Fruit fly (Drosophila melanogaster) whole organism, embryonic: ENCODE results near the gene scrt.
A peak's percentile ranks its signal among the peaks of the same experiment; 100 is the strongest.

Experiments
- Adf1 ChIP-seq: fragments of 200-800 bp; sonication (Bioruptor generic); IDR thresholded peaks from 2 replicates; pipeline ENCODE4 v1.3.6; 2022; ENCODE audit warnings: missing biosample characterization, missing genetic modification characterization
- B-H1 ChIP-seq: fragments of 200-800 bp; sonication (Bioruptor generic); IDR thresholded peaks from 3 replicates; pipeline ENCODE4 v1.3.6; 2022; ENCODE audit warnings: missing biosample characterization, missing genetic modification characterization
- BEAF-32 ChIP-seq: fragments of 200-800 bp; sonication (Bioruptor generic); optimal IDR thresholded peaks from 3 replicates; lab custom pipeline; 2017; ENCODE audit warnings: missing biosample characterization, missing genetic modification characterization, mild to moderate bottlenecking, moderate library complexity, missing genetic modification reagents
- Bdp1 ChIP-seq: fragments of 200-800 bp; sonication (Bioruptor generic); optimal IDR thresholded peaks from 3 replicates; lab custom pipeline; 2016; ENCODE audit warnings: missing biosample characterization, missing genetic modification characterization
- Blimp-1 ChIP-seq: fragments of 200-800 bp; sonication (Bioruptor generic); optimal IDR thresholded peaks from 3 replicates; lab custom pipeline; 2018; ENCODE audit warnings: missing biosample characterization, missing genetic modification characterization, mild to moderate bottlenecking, moderate library complexity, missing genetic modification reagents
- CG10565 ChIP-seq: fragments of 200-800 bp; sonication (Bioruptor generic); optimal IDR thresholded peaks from 3 replicates; lab custom pipeline; 2016; ENCODE audit warnings: missing biosample characterization, mild to moderate bottlenecking, missing genetic modification characterization
- CG11085 ChIP-seq: fragments of 200-800 bp; sonication (Bioruptor generic); IDR thresholded peaks from 2 replicates; pipeline ENCODE4 v1.3.6; 2022; ENCODE audit warnings: missing biosample characterization, missing genetic modification characterization
- CG11093 ChIP-seq: fragments of 200-800 bp; sonication (Bioruptor generic); IDR thresholded peaks from 3 replicates; pipeline ENCODE4 v1.3.6; 2022; ENCODE audit warnings: missing biosample characterization, missing genetic modification characterization
- CG12299 ChIP-seq: fragments of 200-800 bp; sonication (Bioruptor generic); optimal IDR thresholded peaks from 2 replicates; lab custom pipeline; 2018; ENCODE audit warnings: missing biosample characterization, mild to moderate bottlenecking, missing genetic modification characterization
- CG12942 ChIP-seq: fragments of 200-800 bp; sonication (Bioruptor generic); optimal IDR thresholded peaks from 3 replicates; lab custom pipeline; 2016; ENCODE audit warnings: missing biosample characterization, missing genetic modification characterization
- CG13296 ChIP-seq: fragments of 200-800 bp; sonication (Bioruptor generic); optimal IDR thresholded peaks from 3 replicates; lab custom pipeline; 2018; ENCODE audit warnings: missing biosample characterization, mild to moderate bottlenecking, missing genetic modification characterization
- CG17385 ChIP-seq: fragments of 200-800 bp; sonication (Bioruptor generic); optimal IDR thresholded peaks from 3 replicates; lab custom pipeline; 2018; ENCODE audit warnings: missing biosample characterization, mild to moderate bottlenecking, missing genetic modification characterization
- CG17802 ChIP-seq: fragments of 200-800 bp; sonication (Bioruptor generic); optimal IDR thresholded peaks from 2 replicates; lab custom pipeline; 2018; ENCODE audit warnings: missing biosample characterization, mild to moderate bottlenecking, missing genetic modification characterization, moderate library complexity
- CG2120 ChIP-seq: fragments of 200-800 bp; sonication (Bioruptor generic); optimal IDR thresholded peaks from 3 replicates; lab custom pipeline; 2016; ENCODE audit warnings: missing biosample characterization, missing genetic modification characterization
- CG3281 ChIP-seq: fragments of 200-800 bp; sonication (Bioruptor generic); optimal IDR thresholded peaks from 3 replicates; lab custom pipeline; 2017; ENCODE audit warnings: missing biosample characterization, mild to moderate bottlenecking, missing genetic modification characterization
- CG3995 ChIP-seq: fragments of 200-800 bp; sonication (Bioruptor generic); optimal IDR thresholded peaks from 3 replicates; lab custom pipeline; 2016; ENCODE audit warnings: missing biosample characterization, missing genetic modification characterization
- CG4707 ChIP-seq: fragments of 200-800 bp; sonication (Bioruptor generic); optimal IDR thresholded peaks from 2 replicates; lab custom pipeline; 2018; ENCODE audit warnings: missing biosample characterization, mild to moderate bottlenecking, missing genetic modification characterization, moderate library complexity
- CG6254 ChIP-seq: fragments of 200-800 bp; sonication (Bioruptor generic); optimal IDR thresholded peaks from 3 replicates; lab custom pipeline; 2017; ENCODE audit warnings: mild to moderate bottlenecking, missing biosample characterization, missing genetic modification reagents, missing genetic modification characterization
- CG6689 ChIP-seq: fragments of 200-800 bp; sonication (Bioruptor generic); IDR thresholded peaks from 2 replicates; pipeline ENCODE4 v1.3.6; 2022; ENCODE audit warnings: missing biosample characterization, missing genetic modification characterization
- CG8290 ChIP-seq, 3 experiments: fragments of 200-800 bp; sonication (Bioruptor generic); optimal IDR thresholded peaks; 2 replicates each; lab custom pipeline; 2016 to 2019; ENCODE audit warnings: missing biosample characterization in 3 of 3, missing genetic modification characterization in 3 of 3, mild to moderate bottlenecking in 2 of 3, moderate library complexity in 1 of 3
- CG8388 ChIP-seq: fragments of 200-800 bp; sonication (Bioruptor generic); optimal IDR thresholded peaks from 2 replicates; lab custom pipeline; 2019; ENCODE audit warnings: missing biosample characterization, mild to moderate bottlenecking, missing genetic modification characterization, moderate library complexity
- CG9215 ChIP-seq: fragments of 200-800 bp; sonication (Bioruptor generic); IDR thresholded peaks from 2 replicates; pipeline ENCODE4 v1.3.6; 2022; ENCODE audit warnings: missing biosample characterization, missing genetic modification characterization
- CG9727 ChIP-seq: fragments of 200-800 bp; sonication (Bioruptor generic); optimal IDR thresholded peaks from 3 replicates; lab custom pipeline; 2017; ENCODE audit warnings: missing biosample characterization, mild to moderate bottlenecking, missing genetic modification characterization
- Dp ChIP-seq: fragments of 200-800 bp; sonication (Bioruptor generic); optimal IDR thresholded peaks from 2 replicates; lab custom pipeline; 2018; ENCODE audit warnings: missing biosample characterization, mild to moderate bottlenecking, missing genetic modification characterization, moderate library complexity
- Dref ChIP-seq: fragments of 200-800 bp; sonication (Bioruptor generic); IDR thresholded peaks from 2 replicates; pipeline ENCODE4 v1.3.6; 2022; ENCODE audit warnings: missing biosample characterization, missing genetic modification characterization
- Drgx ChIP-seq: fragments of 200-800 bp; sonication (Bioruptor generic); IDR thresholded peaks from 2 replicates; pipeline ENCODE4 v1.3.6; 2022; ENCODE audit warnings: missing biosample characterization, missing genetic modification characterization
- E2f1 ChIP-seq: fragments of 200-800 bp; sonication (Bioruptor generic); IDR thresholded peaks from 2 replicates; pipeline ENCODE4 v1.3.6; 2022; ENCODE audit warnings: missing biosample characterization, missing genetic modification characterization
- Hey ChIP-seq: fragments of 200-800 bp; sonication (Bioruptor generic); optimal IDR thresholded peaks from 3 replicates; lab custom pipeline; 2018; ENCODE audit warnings: missing biosample characterization, mild to moderate bottlenecking, missing genetic modification characterization
- Hr3 ChIP-seq: fragments of 200-800 bp; sonication (Bioruptor generic); optimal IDR thresholded peaks from 3 replicates; lab custom pipeline; 2016; ENCODE audit warnings: missing biosample characterization, missing genetic modification characterization
- Kr ChIP-seq: fragments of 200-800 bp; sonication (Bioruptor generic); optimal IDR thresholded peaks from 2 replicates; lab custom pipeline; 2017; ENCODE audit warnings: missing biosample characterization, mild to moderate bottlenecking, missing genetic modification characterization
- Poxn ChIP-seq: fragments of 200-800 bp; sonication (Bioruptor generic); IDR thresholded peaks from 2 replicates; pipeline ENCODE4 v1.3.6; 2022; ENCODE audit warnings: missing biosample characterization, missing genetic modification characterization
- bab2 ChIP-seq: fragments of 200-800 bp; sonication (Bioruptor generic); optimal IDR thresholded peaks from 2 replicates; lab custom pipeline; 2016; ENCODE audit warnings: missing biosample characterization, missing genetic modification characterization
- ci ChIP-seq: fragments of 200-800 bp; sonication (Bioruptor generic); IDR thresholded peaks from 3 replicates; pipeline ENCODE4 v1.3.6; 2022; ENCODE audit warnings: missing biosample characterization, missing genetic modification characterization
- emc ChIP-seq: fragments of 200-800 bp; sonication (Bioruptor generic); optimal IDR thresholded peaks from 2 replicates; lab custom pipeline; 2016; ENCODE audit warnings: missing biosample characterization, missing genetic modification characterization
- ewg ChIP-seq: fragments of 200-800 bp; sonication (Bioruptor generic); optimal IDR thresholded peaks from 3 replicates; lab custom pipeline; 2017; ENCODE audit warnings: mild to moderate bottlenecking, missing biosample characterization, missing genetic modification reagents, missing genetic modification characterization
- fd3F ChIP-seq: fragments of 200-800 bp; sonication (Bioruptor generic); optimal IDR thresholded peaks from 2 replicates; lab custom pipeline; 2018; ENCODE audit warnings: missing biosample characterization, mild to moderate bottlenecking, missing genetic modification characterization, moderate library complexity
- gce ChIP-seq: fragments of 200-800 bp; sonication (Bioruptor generic); IDR thresholded peaks from 3 replicates; pipeline ENCODE4 v1.3.6; 2022; ENCODE audit warnings: missing biosample characterization, missing genetic modification characterization
- jumu ChIP-seq: fragments of 200-800 bp; sonication (Bioruptor generic); optimal IDR thresholded peaks from 3 replicates; lab custom pipeline; 2016; ENCODE audit warnings: missing biosample characterization, missing genetic modification characterization
- lbe ChIP-seq: fragments of 200-800 bp; sonication (Bioruptor generic); optimal IDR thresholded peaks from 2 replicates; lab custom pipeline; 2016; ENCODE audit warnings: missing biosample characterization, mild to moderate bottlenecking, missing genetic modification characterization
- nerfin-2 ChIP-seq: fragments of 200-800 bp; sonication (Bioruptor generic); IDR thresholded peaks from 2 replicates; pipeline ENCODE4 v1.3.6; 2022; ENCODE audit warnings: missing biosample characterization, missing genetic modification characterization; ENCODE audit not compliant: partially characterized antibody
- nmo ChIP-seq: fragments of 200-800 bp; sonication (Bioruptor generic); optimal IDR thresholded peaks from 2 replicates; lab custom pipeline; 2018; ENCODE audit warnings: missing biosample characterization, mild to moderate bottlenecking, missing genetic modification characterization, moderate library complexity
- oc ChIP-seq: fragments of 200-800 bp; sonication (Bioruptor generic); optimal IDR thresholded peaks from 2 replicates; lab custom pipeline; 2018; ENCODE audit warnings: missing biosample characterization, mild to moderate bottlenecking, missing genetic modification characterization, moderate library complexity
- pan ChIP-seq, 4 experiments: fragments of >200 bp in 3 of 4; fragments of 200-800 bp in 1 of 4; sonication (Bioruptor generic) in 1 of 4; optimal IDR thresholded peaks in 3 of 4; IDR thresholded peaks in 1 of 4; 2 replicates each; pipeline versions ENCODE4 v1.3.6 to Lab custom; 2017 to 2022; ENCODE audit warnings: missing biosample characterization in 2 of 4, missing genetic modification characterization in 2 of 4, mixed read lengths in 1 of 4
- sens-2 ChIP-seq: fragments of 200-800 bp; sonication (Bioruptor generic); IDR thresholded peaks from 2 replicates; pipeline ENCODE4 v1.3.6; 2022; ENCODE audit warnings: missing biosample characterization, missing genetic modification characterization
- sob ChIP-seq: fragments of 200-800 bp; sonication (Bioruptor generic); IDR thresholded peaks from 2 replicates; pipeline ENCODE4 v1.3.6; 2022; ENCODE audit warnings: missing biosample characterization, missing genetic modification characterization
- tap ChIP-seq: fragments of 200-800 bp; optimal IDR thresholded peaks from 3 replicates; lab custom pipeline; 2019; ENCODE audit warnings: missing biosample characterization, mild to moderate bottlenecking, missing genetic modification characterization, moderate library complexity
- toy ChIP-seq: fragments of 200-800 bp; sonication (Bioruptor generic); IDR thresholded peaks from 2 replicates; pipeline ENCODE4 v1.3.6; 2022; ENCODE audit warnings: missing biosample characterization, missing genetic modification characterization
- usp ChIP-seq: fragments of >200 bp; optimal IDR thresholded peaks from 2 replicates; lab custom pipeline; 2017; ENCODE audit warnings: missing biosample characterization, missing genetic modification characterization

The scrt gene

DNA sequence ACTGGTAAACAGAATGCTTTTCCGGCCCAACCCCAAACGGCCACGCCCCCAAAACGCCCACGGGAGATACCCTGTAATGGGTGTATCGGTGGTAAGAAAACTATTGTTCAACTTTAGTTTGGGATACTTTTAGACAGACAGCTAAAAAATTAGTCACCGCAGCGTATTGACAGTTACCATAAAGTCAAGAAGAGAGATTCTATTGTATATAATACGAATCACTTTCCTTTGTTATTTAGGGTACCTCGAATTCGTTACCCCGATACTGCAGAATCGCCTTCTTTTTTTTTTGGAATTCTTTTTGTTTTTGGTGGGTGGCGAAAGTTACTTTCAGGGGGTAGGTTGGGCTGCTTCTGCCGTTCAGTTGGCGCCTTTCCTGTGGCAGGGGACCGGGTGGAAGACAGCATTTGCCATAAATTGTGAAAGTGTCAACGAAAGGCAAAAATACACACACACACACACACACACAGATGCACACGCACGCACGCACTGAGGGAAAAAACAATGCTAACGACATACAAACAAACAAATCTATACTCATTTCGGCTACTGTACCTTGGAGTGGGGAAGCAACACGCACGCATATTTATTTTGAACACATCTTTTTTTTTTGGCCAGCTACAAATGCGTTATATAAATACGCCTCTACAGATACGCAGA, 13.2 kb upstream of the scrt start (continued):
- TF ChIP-seq nerfin-2 (no peak), Dref (no peak), CG6254 (GFP tag; lab: Kevin White, UChicago) (no peak), CG12299 (no peak), CG8290 (GFP tag; optimal IDR thresholded peaks at IDR 0.05; lab: Kevin White, UChicago) (no peak), CG8290 (tag; optimal IDR thresholded peaks at IDR 0.05; lab: Kevin White, UChicago) (peak in 1 of 2 experiments; percentile 39), Dp (no peak), CG11085 (GFP tag; lab: Robert Waterston, UW) (no peak), CG8388 (peak; percentile 17), CG3281 (GFP tag; lab: Kevin White, UChicago) (peak; percentile 59), Bdp1 (GFP tag; lab: Kevin White, UChicago) (no peak), toy (GFP tag; lab: Robert Waterston, UW) (no peak), bab2 (no peak), Adf1 (GFP tag; lab: Robert Waterston, UW) (no peak; the same call in 1 of the 2 replicates), CG3995 (GFP tag; lab: Kevin White, UChicago) (no peak), CG6689 (peak; percentile 37; the same call in 1 of the 2 replicates), tap (tag; lab: Kevin White, UChicago) (peak; percentile 28), CG9215 (GFP tag; lab: Robert Waterston, UW) (no peak; the same call in 1 of the 2 replicates), ewg (GFP tag; lab: Kevin White, UChicago) (peak; percentile 10), Poxn (GFP tag; lab: Robert Waterston, UW) (no peak), CG9727 (GFP tag; lab: Kevin White, UChicago) (peak; percentile 57), Hey (tag; lab: Kevin White, UChicago) (no peak), nmo (GFP tag; lab: Kevin White, UChicago) (peak; percentile 41), fd3F (peak; percentile 17), sob (GFP tag; lab: Robert Waterston, UW) (peak; percentile 35; the same call in 1 of the 2 replicates), usp (GFP tag; lab: Kevin White, UChicago) (no peak), gce (GFP tag; lab: Robert Waterston, UW) (0 out of 3 replicates have a peak, but pooled peaks have one; percentile 18), CG11093 (GFP tag; lab: Robert Waterston, UW) (0 out of 3 replicates have a peak, but pooled peaks have one; percentile 9), CG10565 (no peak), BEAF-32 (GFP tag; lab: Kevin White, UChicago) (no peak), CG17385 (GFP tag; lab: Kevin White, UChicago) (peak; percentile 47), Hr3 (GFP tag; lab: Kevin White, UChicago) (no peak), lbe (GFP tag; lab: Kevin White, UChicago) (no peak), jumu (GFP tag; lab: Kevin White, UChicago) (peak; percentile 1), E2f1 (GFP tag; lab: Robert Waterston, UW) (0 out of 2 replicates have a peak, but pooled peaks have one; percentile 22), CG2120 (GFP tag; lab: Kevin White, UChicago) (peak; percentile 76), CG4707 (GFP tag; lab: Kevin White, UChicago) (no peak), CG17802 (no peak), CG13296 (GFP tag; lab: Kevin White, UChicago) (no peak), emc (GFP tag; lab: Kevin White, UChicago) (no peak), CG12942 (GFP tag; lab: Kevin White, UChicago) (no peak), B-H1 (GFP tag; lab: Robert Waterston, UW) (no peak), Kr (no peak), pan (optimal IDR thresholded peaks at IDR 0.05; lab: Kevin White, UChicago) (no peak), pan (GFP tag; optimal IDR thresholded peaks at IDR 0.05 in 1 of 2, IDR thresholded peaks at IDR 0.05 in 1 of 2) (peak in 1 of 2 experiments; percentile 50), Drgx (GFP tag; lab: Robert Waterston, UW) (no peak), ci (peak; percentile 73; the same call in 2 of the 3 replicates), sens-2 (0 out of 2 replicates have a peak, but pooled peaks have one; percentile 6), oc (tag; lab: Kevin White, UChicago) (no peak), Blimp-1 (GFP tag; lab: Kevin White, UChicago) (peak; percentile 37)
